Worm (Caenorhabditis elegans): ENCODE measurements around the gene ZK546.5.

ZK546.5 gene

ce11 chrII:4945695-4946094 is 10.1 kb downstream of the ZK546.5 start, which contains the start of the genes gldi-11 and ZK546.2:
TSS of gene gldi-11 (minus strand) at chrII:4945789.
TSS of gene ZK546.2 (plus strand) at chrII:4946027.
- TF ChIP-seq klf-2 (GFP tag; conservative IDR thresholded peaks at IDR 0.05), result no peak
- no peak for TF ChIP-seq ztf-23 (GFP tag; IDR thresholded peaks at IDR 0.05)
- no peak for TF ChIP-seq ztf-29 (GFP tag; IDR thresholded peaks at IDR 0.05)
- TF ChIP-seq med-1 (GFP tag; optimal IDR thresholded peaks at IDR 0.05; ENCODE audit: insufficient read depth), result no peak
- TF ChIP-seq ref-1 (GFP tag; conservative IDR thresholded peaks at IDR 0.05), result no peak

ce11 chrII:4946775-4947174 is 11.2 kb downstream of the ZK546.5 start:
- TF ChIP-seq cog-1 (tag; optimal IDR thresholded peaks at IDR 0.05) (no peak), tab-1 (GFP tag; IDR thresholded peaks at IDR 0.05) (no peak), ref-1 (GFP tag; conservative IDR thresholded peaks at IDR 0.05) (no peak), T22C8.4 (GFP tag; IDR thresholded peaks at IDR 0.05) (no peak), ztf-23 (GFP tag; IDR thresholded peaks at IDR 0.05) (no peak), med-1 (GFP tag; optimal IDR thresholded peaks at IDR 0.05; ENCODE audit: insufficient read depth) (no peak), flt-1 (GFP tag; IDR thresholded peaks at IDR 0.05) (no peak), klf-2 (GFP tag; conservative IDR thresholded peaks at IDR 0.05) (no peak), ztf-29 (GFP tag; IDR thresholded peaks at IDR 0.05) (no peak)

ce11 chrII:4948118-4948517 is 12.5 kb downstream of the ZK546.5 start:
- TF ChIP-seq ztf-23 (GFP tag; IDR thresholded peaks at IDR 0.05), result 0 out of 2 replicates have a peak, but pooled peaks have one; percentile 15
- no peak for TF ChIP-seq T22C8.4 (GFP tag; IDR thresholded peaks at IDR 0.05)

- no peak for TF ChIP-seq ztf-23 (GFP tag; IDR thresholded peaks at IDR 0.05)
- TF ChIP-seq ztf-29 (GFP tag; IDR thresholded peaks at IDR 0.05), result no peak
- TF ChIP-seq T22C8.4 (GFP tag; IDR thresholded peaks at IDR 0.05), result no peak
- TF ChIP-seq med-1 (GFP tag; optimal IDR thresholded peaks at IDR 0.05; ENCODE audit: insufficient read depth), result no peak
- no peak for TF ChIP-seq klf-2 (GFP tag; conservative IDR thresholded peaks at IDR 0.05)
- no peak for TF ChIP-seq flt-1 (GFP tag; IDR thresholded peaks at IDR 0.05)
- no peak for TF ChIP-seq cog-1 (tag; optimal IDR thresholded peaks at IDR 0.05)
- TF ChIP-seq ref-1 (GFP tag; conservative IDR thresholded peaks at IDR 0.05), result no peak
- no peak for TF ChIP-seq tab-1 (GFP tag; IDR thresholded peaks at IDR 0.05)
Measured at ce11 chrII:4949380-4949950, 13.8 kb downstream of the ZK546.5 start, which contains the start of the genes try-1 and zyg-12. TSS of gene try-1 (minus strand) at chrII:4949527. TSS of gene zyg-12 (plus strand) at chrII:4949900.

ce11 chrII:4953289-4953688 is 17.7 kb downstream of the ZK546.5 start, which contains the start of gene ndx-3:
TSS of gene ndx-3 (plus strand) at chrII:4953589.
- no peak for TF ChIP-seq cog-1 (tag; optimal IDR thresholded peaks at IDR 0.05)
- no peak for TF ChIP-seq tab-1 (GFP tag; IDR thresholded peaks at IDR 0.05)
- TF ChIP-seq med-1 (GFP tag; optimal IDR thresholded peaks at IDR 0.05; ENCODE audit: insufficient read depth), result no peak
- no peak for TF ChIP-seq T22C8.4 (GFP tag; IDR thresholded peaks at IDR 0.05)
- no peak for TF ChIP-seq flt-1 (GFP tag; IDR thresholded peaks at IDR 0.05)
- TF ChIP-seq klf-2 (GFP tag; conservative IDR thresholded peaks at IDR 0.05), result no peak
- no peak for TF ChIP-seq ztf-29 (GFP tag; IDR thresholded peaks at IDR 0.05)
- TF ChIP-seq ref-1 (GFP tag; conservative IDR thresholded peaks at IDR 0.05), result no peak
- TF ChIP-seq ztf-23 (GFP tag; IDR thresholded peaks at IDR 0.05), result no peak

ce11 chrII:4954099-4954959 is 18.7 kb downstream of the ZK546.5 start:
- TF ChIP-seq flt-1 (GFP tag; IDR thresholded peaks at IDR 0.05) (no peak), ztf-23 (GFP tag; IDR thresholded peaks at IDR 0.05) (no peak), T22C8.4 (GFP tag; IDR thresholded peaks at IDR 0.05) (no peak), ref-1 (GFP tag; conservative IDR thresholded peaks at IDR 0.05) (no peak), ztf-29 (GFP tag; IDR thresholded peaks at IDR 0.05) (no peak), med-1 (GFP tag; optimal IDR thresholded peaks at IDR 0.05; ENCODE audit: insufficient read depth) (no peak)

- TF ChIP-seq cog-1 (tag; optimal IDR thresholded peaks at IDR 0.05) (peak; percentile 12), flt-1 (GFP tag; IDR thresholded peaks at IDR 0.05) (0 out of 2 replicates have a peak, but pooled peaks have one; percentile 56), T22C8.4 (GFP tag; IDR thresholded peaks at IDR 0.05) (no peak), med-1 (GFP tag; optimal IDR thresholded peaks at IDR 0.05; ENCODE audit: insufficient read depth) (no peak), ref-1 (GFP tag; conservative IDR thresholded peaks at IDR 0.05) (no peak), ztf-23 (GFP tag; IDR thresholded peaks at IDR 0.05) (no peak)
Measured at ce11 chrII:4955353-4955752, 19.7 kb downstream of the ZK546.5 start, which contains the start of gene pbs-3. TSS of gene pbs-3 (minus strand) at chrII:4955427.

ce11 chrII:4959719-4960118 is 24.1 kb downstream of the ZK546.5 start, which contains the start of gene ulp-2:
TSS of gene ulp-2 (minus strand) at chrII:4959876.
- TF ChIP-seq klf-2 (GFP tag; conservative IDR thresholded peaks at IDR 0.05), result no peak
- 0 out of 2 replicates have a peak, but pooled peaks have one; percentile 19 for TF ChIP-seq ztf-23 (GFP tag; IDR thresholded peaks at IDR 0.05)

ce11 chrII:4960690-4961089 is 25.1 kb downstream of the ZK546.5 start:
- TF ChIP-seq med-1 (GFP tag; optimal IDR thresholded peaks at IDR 0.05; ENCODE audit: insufficient read depth) (no peak), ztf-29 (GFP tag; IDR thresholded peaks at IDR 0.05) (no peak), flt-1 (GFP tag; IDR thresholded peaks at IDR 0.05) (no peak), ztf-23 (GFP tag; IDR thresholded peaks at IDR 0.05) (no peak), T22C8.4 (GFP tag; IDR thresholded peaks at IDR 0.05) (no peak), ref-1 (GFP tag; conservative IDR thresholded peaks at IDR 0.05) (no peak), cog-1 (tag; optimal IDR thresholded peaks at IDR 0.05) (no peak), klf-2 (GFP tag; conservative IDR thresholded peaks at IDR 0.05) (no peak), tab-1 (GFP tag; IDR thresholded peaks at IDR 0.05) (no peak)

ce11 chrII:4966576-4966975 is 31.0 kb downstream of the ZK546.5 start:
- TF ChIP-seq klf-2 (GFP tag; conservative IDR thresholded peaks at IDR 0.05) (no peak), cog-1 (tag; optimal IDR thresholded peaks at IDR 0.05) (no peak), ztf-29 (GFP tag; IDR thresholded peaks at IDR 0.05) (no peak), T22C8.4 (GFP tag; IDR thresholded peaks at IDR 0.05) (no peak), ztf-23 (GFP tag; IDR thresholded peaks at IDR 0.05) (no peak), tab-1 (GFP tag; IDR thresholded peaks at IDR 0.05) (no peak), med-1 (GFP tag; optimal IDR thresholded peaks at IDR 0.05; ENCODE audit: insufficient read depth) (no peak), flt-1 (GFP tag; IDR thresholded peaks at IDR 0.05) (no peak), ref-1 (GFP tag; conservative IDR thresholded peaks at IDR 0.05) (no peak)
